Worm (Caenorhabditis elegans) whole organism, L4/young adult: ENCODE data around the gene C05C10.2.

ENCODE experiments used
- dao-5 ChIP-seq: sonication (generic microtip); optimal IDR thresholded peaks from 2 replicates; lab custom pipeline; 2016; ENCODE audit warnings: missing genotype, missing genetic modification characterization, moderate library complexity, missing compliant biosample characterization
- him-1 ChIP-seq: sonication (generic microtip); optimal IDR thresholded peaks from 2 replicates; lab custom pipeline; 2016; ENCODE audit warnings: missing genotype, missing genetic modification reagents, missing genetic modification characterization, missing compliant biosample characterization

DNA sequence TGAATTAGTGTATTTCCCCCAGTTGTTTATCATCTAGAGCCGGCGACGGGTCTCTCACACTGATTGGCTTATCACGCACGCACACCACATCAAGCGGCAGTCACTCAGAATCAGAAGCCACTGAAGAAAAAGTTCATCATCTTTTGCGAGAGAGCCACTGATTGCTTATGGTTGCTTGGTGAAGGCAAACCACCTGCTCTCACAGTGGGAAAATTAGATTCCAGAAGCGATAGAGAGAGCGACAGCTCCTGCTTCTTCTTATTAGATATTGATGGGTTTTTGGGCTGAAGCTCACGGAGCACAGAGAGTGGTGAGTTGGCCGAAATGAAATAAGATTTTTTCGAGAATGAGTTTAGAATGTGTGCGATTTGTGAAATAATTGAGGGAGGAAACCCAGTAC is 34.1 kb downstream of the C05C10.2 start:
- TF ChIP-seq him-1 (tag; lab: Kevin White, UChicago) (no peak), dao-5 (tag; lab: Kevin White, UChicago) (no peak)
